Worm (Caenorhabditis elegans) whole organism, midembryonic: ENCODE results near the gene ZK945.7.

ENCODE experiments used
- T22C8.4 ChIP-seq: fragments of 200-800 bp; sonication (Bioruptor generic); IDR thresholded peaks from 2 replicates; pipeline ENCODE4 v1.3.6; 2022; ENCODE audit warnings: missing genetic modification characterization, missing compliant biosample characterization
- cog-1 ChIP-seq: sonication (generic microtip); optimal IDR thresholded peaks from 2 replicates; lab custom pipeline; 2016; ENCODE audit warnings: missing genetic modification characterization, missing compliant biosample characterization
- flt-1 ChIP-seq: fragments of 200-800 bp; sonication (Bioruptor generic); IDR thresholded peaks from 2 replicates; pipeline ENCODE4 v1.3.6; 2022; ENCODE audit warnings: missing genetic modification characterization, missing compliant biosample characterization
- klf-2 ChIP-seq: fragments of 200-800 bp; sonication (Bioruptor generic); conservative IDR thresholded peaks from 2 replicates; pipeline ENCODE4 v1.3.6; 2022; ENCODE audit warnings: missing genetic modification reagents, missing genetic modification characterization, missing compliant biosample characterization
- med-1 ChIP-seq: sonication (generic microtip); optimal IDR thresholded peaks from 2 replicates; lab custom pipeline; 2017; ENCODE audit warnings: missing genetic modification characterization, mild to moderate bottlenecking, missing compliant biosample characterization, antibody characterized with exemption, missing genetic modification reagents; ENCODE audit not compliant: insufficient read depth
- tab-1 ChIP-seq: fragments of 200-800 bp; sonication (Bioruptor generic); IDR thresholded peaks from 2 replicates; pipeline ENCODE4 v1.3.6; 2022; ENCODE audit warnings: missing genetic modification characterization, missing compliant biosample characterization
- ztf-23 ChIP-seq: fragments of 200-800 bp; sonication (Bioruptor generic); IDR thresholded peaks from 2 replicates; pipeline ENCODE4 v1.3.6; 2022; ENCODE audit warnings: missing genetic modification reagents, missing genetic modification characterization, missing compliant biosample characterization
- ztf-29 ChIP-seq: fragments of 200-800 bp; sonication (Bioruptor generic); IDR thresholded peaks from 2 replicates; pipeline ENCODE4 v1.3.6; 2022; ENCODE audit warnings: missing genetic modification reagents, missing genetic modification characterization, missing compliant biosample characterization

ce11 chrII:10137358-10137757 lies 29.1 kb upstream of the ZK945.7 start, which contains the start of gene phg-1:
- TF ChIP-seq cog-1 (no peak), med-1 (GFP tag; lab: Kevin White, UChicago) (no peak), ztf-29 (no peak), tab-1 (GFP tag; lab: Robert Waterston, UW) (no peak), T22C8.4 (GFP tag; lab: Robert Waterston, UW) (no peak), flt-1 (GFP tag; lab: Robert Waterston, UW) (no peak), ztf-23 (no peak), klf-2 (GFP tag; lab: Robert Waterston, UW) (no peak)
